Worm (Caenorhabditis elegans) whole organism, L4 larva: Measurements from ENCODE around the gene T11G6.3.
A peak's percentile ranks its signal among the peaks of the same experiment; 100 is the strongest.

Source experiments
- F44E2.7 ChIP-seq: fragments of 200-800 bp; sonication (Bioruptor generic); IDR thresholded peaks from 2 replicates; pipeline ENCODE4 v2.1.2; 2022; ENCODE audit warnings: missing genetic modification characterization, missing compliant biosample characterization
- Y75B8A.6 ChIP-seq: fragments of 200-800 bp; sonication (Bioruptor generic); IDR thresholded peaks from 2 replicates; pipeline ENCODE4 v1.3.6; 2022; ENCODE audit warnings: missing genetic modification reagents, missing genetic modification characterization, missing compliant biosample characterization
- aha-1 ChIP-seq: fragments of 150-350 bp; peaks from one replicate; lab custom pipeline; 2014; ENCODE audit warnings: missing biosample characterization, missing genetic modification characterization
- aly-2 ChIP-seq: sonication (generic microtip); optimal IDR thresholded peaks from 2 replicates; lab custom pipeline; 2018; ENCODE audit warnings: missing biosample characterization, missing genetic modification characterization
- arid-1 ChIP-seq: fragments of 200-800 bp; sonication (Bioruptor generic); conservative IDR thresholded peaks from 2 replicates; pipeline ENCODE4 v1.3.6; 2022; ENCODE audit warnings: missing genetic modification reagents, missing genetic modification characterization, missing compliant biosample characterization
- ceh-20 ChIP-seq: fragments of 200-800 bp; sonication (Bioruptor generic); IDR thresholded peaks from 2 replicates; pipeline ENCODE4 v1.3.6; 2022; ENCODE audit warnings: missing genetic modification reagents, missing genetic modification characterization, missing compliant biosample characterization
- ceh-32 ChIP-seq: sonication (generic microtip); optimal IDR thresholded peaks from 2 replicates; lab custom pipeline; 2016; ENCODE audit warnings: mild to moderate bottlenecking, missing genetic modification characterization, missing compliant biosample characterization; ENCODE audit not compliant: poor library complexity
- ceh-62 ChIP-seq: sonication (generic microtip); optimal IDR thresholded peaks from 2 replicates; lab custom pipeline; 2017; ENCODE audit warnings: missing biosample characterization, missing genetic modification characterization
- cey-2 ChIP-seq: sonication (generic microtip); optimal IDR thresholded peaks from 3 replicates; lab custom pipeline; 2017; ENCODE audit warnings: missing genetic modification characterization, mild to moderate bottlenecking, missing compliant biosample characterization, antibody characterized with exemption, borderline replicate concordance; ENCODE audit not compliant: insufficient read depth
- ctbp-1 ChIP-seq: fragments of 200-800 bp; sonication (Bioruptor generic); IDR thresholded peaks from 2 replicates; pipeline ENCODE4 v1.3.6; 2022; ENCODE audit warnings: missing genetic modification reagents, missing genetic modification characterization, missing compliant biosample characterization
- duxl-1 ChIP-seq: sonication (generic microtip); optimal IDR thresholded peaks from 2 replicates; lab custom pipeline; 2016; ENCODE audit warnings: mild to moderate bottlenecking, missing genetic modification characterization, moderate library complexity, missing compliant biosample characterization; ENCODE audit not compliant: poor library complexity
- hlh-11 ChIP-seq: fragments of 200-800 bp; sonication (Bioruptor generic); optimal IDR thresholded peaks from 2 replicates; lab custom pipeline; 2018; ENCODE audit warnings: mild to moderate bottlenecking, missing genetic modification characterization, missing compliant biosample characterization
- hmg-1.1 ChIP-seq: fragments of 200-800 bp; sonication (Bioruptor generic); IDR thresholded peaks from 2 replicates; pipeline ENCODE4 v1.3.6; 2022; ENCODE audit warnings: missing genetic modification reagents, missing genetic modification characterization, missing compliant biosample characterization
- lin-15B ChIP-seq: fragments of 150-350 bp; sonication (generic microtip); optimal IDR thresholded peaks from 3 replicates; lab custom pipeline; 2014; ENCODE audit warnings: missing biosample characterization, missing genetic modification characterization
- lin-38 ChIP-seq: fragments of 200-800 bp; sonication (Bioruptor generic); IDR thresholded peaks from 2 replicates; pipeline ENCODE4 v1.3.6; 2022; ENCODE audit warnings: missing genetic modification reagents, missing genetic modification characterization, missing compliant biosample characterization
- lsy-2 ChIP-seq, 2 experiments: fragments of 150-350 bp in 1 of 2; sonication (generic microtip) in 1 of 2; optimal IDR thresholded peaks; 2 replicates each; lab custom pipeline; 2014 to 2017; ENCODE audit warnings: missing biosample characterization in 2 of 2, missing genetic modification characterization in 2 of 2
- madf-9 ChIP-seq: fragments of 200-800 bp; sonication (Bioruptor generic); conservative IDR thresholded peaks from 2 replicates; pipeline ENCODE4 v1.3.6; 2022; ENCODE audit warnings: missing genetic modification reagents, missing genetic modification characterization, missing compliant biosample characterization
- mep-1 ChIP-seq: fragments of 150-350 bp; sonication (generic microtip); optimal IDR thresholded peaks from 3 replicates; lab custom pipeline; 2014; ENCODE audit warnings: missing biosample characterization, missing genetic modification characterization
- mes-2 ChIP-seq: sonication (generic microtip); optimal IDR thresholded peaks from 2 replicates; lab custom pipeline; 2016; ENCODE audit warnings: missing genotype, mild to moderate bottlenecking, missing genetic modification characterization, missing compliant biosample characterization; ENCODE audit not compliant: poor library complexity, severe bottlenecking
- mxl-2 ChIP-seq: fragments of 200-800 bp; sonication (Bioruptor generic); conservative IDR thresholded peaks from 2 replicates; pipeline ENCODE4 v1.3.6; 2022; ENCODE audit warnings: missing genetic modification reagents, missing genetic modification characterization, missing compliant biosample characterization
- nhr-10 ChIP-seq: fragments of 150-350 bp; optimal IDR thresholded peaks from 2 replicates; lab custom pipeline; 2014; ENCODE audit warnings: missing biosample characterization, missing genetic modification characterization
- nhr-102 ChIP-seq: sonication (generic microtip); optimal IDR thresholded peaks from 2 replicates; lab custom pipeline; 2016; ENCODE audit warnings: mild to moderate bottlenecking, missing genetic modification characterization, moderate library complexity, missing compliant biosample characterization
- nhr-237 ChIP-seq: sonication (generic microtip); optimal IDR thresholded peaks from 2 replicates; lab custom pipeline; 2017; ENCODE audit warnings: missing biosample characterization, missing genetic modification characterization
- nhr-25 ChIP-seq: sonication (generic microtip); optimal IDR thresholded peaks from 2 replicates; lab custom pipeline; 2017; ENCODE audit warnings: missing genetic modification characterization, mild to moderate bottlenecking, missing compliant biosample characterization, antibody characterized with exemption, moderate library complexity, borderline replicate concordance; ENCODE audit not compliant: insufficient read depth
- nhr-28 ChIP-seq: fragments of 150-350 bp; optimal IDR thresholded peaks from 2 replicates; lab custom pipeline; 2014; ENCODE audit warnings: missing biosample characterization, missing genetic modification characterization
- nhr-48 ChIP-seq: sonication (generic microtip); optimal IDR thresholded peaks from 2 replicates; lab custom pipeline; 2016; ENCODE audit warnings: mild to moderate bottlenecking, missing genetic modification characterization, missing compliant biosample characterization
- pha-4 ChIP-seq, 2 experiments: fragments of 150-350 bp in 1 of 2; fragments of 200-800 bp in 1 of 2; sonication (Bioruptor generic) in 1 of 2; IDR thresholded peaks in 1 of 2; optimal IDR thresholded peaks in 1 of 2; 2 replicates each; pipeline versions ENCODE4 v1.3.6 to Lab custom; 2014 to 2022; ENCODE audit warnings: missing genetic modification characterization in 2 of 2, missing genetic modification reagents in 2 of 2, missing biosample characterization in 1 of 2, missing compliant biosample characterization in 1 of 2
- set-16 ChIP-seq: fragments of 200-800 bp; sonication (Bioruptor generic); IDR thresholded peaks from 2 replicates; pipeline ENCODE4 v1.3.6; 2022; ENCODE audit warnings: missing genetic modification reagents, missing genetic modification characterization, missing compliant biosample characterization
- spr-3 ChIP-seq: fragments of 200-800 bp; sonication (Bioruptor generic); optimal IDR thresholded peaks from 2 replicates; lab custom pipeline; 2018; ENCODE audit warnings: mild to moderate bottlenecking, missing genetic modification characterization, missing compliant biosample characterization
- tag-97 ChIP-seq: fragments of 200-800 bp; sonication (Bioruptor generic); IDR thresholded peaks from 2 replicates; pipeline ENCODE4 v1.3.6; 2022; ENCODE audit warnings: missing genetic modification characterization, missing compliant biosample characterization
- tra-1 ChIP-seq: fragments of 200-800 bp; sonication (Bioruptor generic); IDR thresholded peaks from 2 replicates; pipeline ENCODE4 v1.3.6; 2022; ENCODE audit warnings: missing genetic modification reagents, missing genetic modification characterization, missing compliant biosample characterization
- unc-130 ChIP-seq: sonication (generic microtip); optimal IDR thresholded peaks from 2 replicates; lab custom pipeline; 2016; ENCODE audit warnings: missing genetic modification reagents, missing genetic modification characterization, missing compliant biosample characterization
- unc-62 ChIP-seq, 3 experiments: fragments of 150-350 bp in 1 of 3; sonication (generic microtip); optimal IDR thresholded peaks in 2 of 3; peaks in 1 of 3; 1 replicate in 1 of 3; 2 replicates in 2 of 3; lab custom pipeline; 2014 to 2017; ENCODE audit warnings: missing biosample characterization in 3 of 3, missing genetic modification characterization in 3 of 3, missing genetic modification reagents in 3 of 3, missing genotype in 1 of 3
- zag-1 ChIP-seq: fragments of 150-350 bp; optimal IDR thresholded peaks from 2 replicates; lab custom pipeline; 2014; ENCODE audit warnings: missing biosample characterization, missing genetic modification characterization

Gene T11G6.3

DNA sequence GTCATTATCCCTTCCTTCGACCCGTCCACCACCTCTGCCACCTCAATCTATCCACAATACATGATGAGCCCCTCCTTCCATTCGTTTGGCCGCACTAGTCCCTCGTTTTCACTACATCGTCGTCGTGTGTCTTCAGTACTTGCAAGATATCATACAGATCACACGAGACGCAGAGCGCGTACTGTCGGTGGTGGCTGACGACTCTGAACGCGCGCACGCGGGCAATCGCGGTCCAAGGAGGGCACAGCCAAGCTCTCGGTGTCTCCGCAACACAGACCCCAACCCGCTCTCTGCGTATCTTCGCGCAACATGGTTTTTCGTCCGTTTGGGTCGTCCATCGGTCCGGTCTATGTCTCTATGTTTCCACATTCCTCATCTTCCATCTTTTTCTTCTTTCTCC, 38.0 kb downstream of the T11G6.3 start (continued):
- no peak for TF ChIP-seq cey-2 (tag; lab: Kevin White, UChicago)
- TF ChIP-seq F44E2.7 = no peak
- no peak for TF ChIP-seq tag-97 (GFP tag; lab: Robert Waterston, UW)
- no peak for TF ChIP-seq lin-15B (tag; lab: Kevin White, UChicago)
- TF ChIP-seq hlh-11 (tag; lab: Kevin White, UChicago) = peak; percentile 28
- TF ChIP-seq nhr-48 (tag; lab: Kevin White, UChicago) = no peak
- TF ChIP-seq nhr-28 = no peak
- no peak for TF ChIP-seq nhr-10 (tag; lab: Kevin White, UChicago)
- 0 out of 2 replicates have a peak, but pooled peaks have one; percentile 21 for TF ChIP-seq hmg-1.1 (GFP tag; lab: Robert Waterston, UW)
- no peak for TF ChIP-seq tra-1
- no peak for TF ChIP-seq aly-2
- no peak for TF ChIP-seq lsy-2 (tag; optimal IDR thresholded peaks at IDR 0.05; lab: Kevin White, UChicago)
- TF ChIP-seq unc-62 (GFP tag; optimal IDR thresholded peaks at IDR 0.05 in 1 of 2; lab: Kevin White, UChicago) = no peak
- TF ChIP-seq unc-62 (tag; optimal IDR thresholded peaks at IDR 0.05; lab: Kevin White, UChicago) = no peak
- no peak for TF ChIP-seq Y75B8A.6 (GFP tag; lab: Robert Waterston, UW)
- peak; percentile 87 for TF ChIP-seq set-16 (GFP tag; lab: Robert Waterston, UW)
- TF ChIP-seq spr-3 = no peak
- TF ChIP-seq nhr-237 = no peak

- TF ChIP-seq mep-1 (tag; lab: Kevin White, UChicago) (peak; percentile 12), arid-1 (GFP tag; lab: Robert Waterston, UW) (no peak), ceh-32 (tag; lab: Kevin White, UChicago) (no peak), nhr-28 (peak; percentile 50), nhr-25 (tag; lab: Kevin White, UChicago) (peak; percentile 55), zag-1 (tag; lab: Kevin White, UChicago) (no peak), unc-130 (GFP tag; lab: Kevin White, UChicago) (no peak), ceh-20 (no peak), mes-2 (tag; lab: Kevin White, UChicago) (no peak)
Measured at ce11 chrIV:10815950-10816349, 39.1 kb downstream of the T11G6.3 start.

DNA sequence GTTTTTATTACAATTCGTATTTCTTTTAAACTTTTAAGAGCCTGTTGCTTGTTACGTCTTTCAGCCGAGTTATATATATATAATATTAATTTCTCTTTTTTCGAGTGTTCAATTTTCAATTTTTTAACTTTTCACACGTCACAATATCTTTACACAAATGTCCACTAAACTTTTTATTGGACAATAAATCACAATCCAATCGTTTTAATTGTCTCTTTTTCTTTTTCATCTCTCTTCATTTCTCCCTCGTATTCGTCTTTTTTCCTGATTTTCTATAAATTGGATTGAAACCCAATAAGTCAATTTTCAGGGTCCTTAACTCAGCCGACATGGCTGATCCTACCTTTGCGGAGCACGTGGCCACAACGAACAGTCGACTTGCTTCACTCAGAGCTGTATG, 42.9 kb downstream of the T11G6.3 start, which contains the start of gene miz-1:
miz-1 (plus strand) TSS at position 301 of the 400 bp plus-strand sequence.
- TF ChIP-seq pha-4 (GFP tag; IDR thresholded peaks at IDR 0.05; lab: Robert Waterston, UW) = no peak
- no peak for TF ChIP-seq pha-4 (tag; optimal IDR thresholded peaks at IDR 0.05; lab: Kevin White, UChicago)
- peak; percentile 61; the same call in 1 of the 2 replicates for TF ChIP-seq ceh-20
- no peak for TF ChIP-seq duxl-1 (tag; lab: Kevin White, UChicago)

ce11 chrIV:10811388-10811787, 43.6 kb downstream of the T11G6.3 start:
- TF ChIP-seq lin-38 (GFP tag; lab: Robert Waterston, UW) (0 out of 2 replicates have a peak, but pooled peaks have one; percentile 12), nhr-102 (tag; lab: Kevin White, UChicago) (no peak), ctbp-1 (no peak), hlh-11 (tag; lab: Kevin White, UChicago) (peak; percentile 7), set-16 (GFP tag; lab: Robert Waterston, UW) (peak; percentile 21; the same call in 1 of the 2 replicates), mxl-2 (GFP tag; lab: Robert Waterston, UW) (no peak), aha-1 (peak; percentile 76), nhr-10 (tag; lab: Kevin White, UChicago) (no peak), madf-9 (GFP tag; lab: Robert Waterston, UW) (peak; percentile 64), lin-15B (tag; lab: Kevin White, UChicago) (no peak), ceh-62 (tag; lab: Kevin White, UChicago) (no peak)
